Worm (Caenorhabditis elegans) whole organism, L2 larva: ENCODE measurements around the gene W01B6.4.

Experiments used
- ama-1 ChIP-seq: fragments of 150-350 bp; optimal IDR thresholded peaks from 2 replicates; lab custom pipeline; 2018; ENCODE audit warnings: inconsistent platforms
- ceh-16 ChIP-seq: fragments of 150-350 bp; optimal IDR thresholded peaks from 2 replicates; lab custom pipeline; 2014; ENCODE audit warnings: missing biosample characterization, missing genetic modification characterization
- ceh-82 ChIP-seq: fragments of 150-350 bp; optimal IDR thresholded peaks from 2 replicates; lab custom pipeline; 2014; ENCODE audit warnings: missing biosample characterization, missing genetic modification characterization
- dmd-4 ChIP-seq: sonication (generic microtip); optimal IDR thresholded peaks from 2 replicates; lab custom pipeline; 2017; ENCODE audit warnings: missing biosample characterization, missing genetic modification characterization
- elt-3 ChIP-seq: sonication (generic microtip); optimal IDR thresholded peaks from 2 replicates; lab custom pipeline; 2017; ENCODE audit warnings: missing biosample characterization, missing genetic modification characterization
- fos-1 ChIP-seq: fragments of 150-350 bp; optimal IDR thresholded peaks from 2 replicates; lab custom pipeline; 2014; ENCODE audit warnings: missing biosample characterization, missing genetic modification characterization
- lin-39 ChIP-seq: fragments of 150-350 bp; optimal IDR thresholded peaks from 2 replicates; lab custom pipeline; 2014; ENCODE audit warnings: missing biosample characterization, missing genetic modification reagents, missing genetic modification characterization
- mab-5 ChIP-seq: fragments of 150-350 bp; optimal IDR thresholded peaks from 2 replicates; lab custom pipeline; 2014; ENCODE audit warnings: missing biosample characterization, missing genetic modification characterization
- nhr-10 ChIP-seq: sonication (generic microtip); optimal IDR thresholded peaks from 2 replicates; lab custom pipeline; 2017; ENCODE audit warnings: missing biosample characterization, missing genetic modification characterization
- nhr-11 ChIP-seq: fragments of 150-350 bp; optimal IDR thresholded peaks from 2 replicates; lab custom pipeline; 2014; ENCODE audit warnings: missing biosample characterization, missing genetic modification characterization
- skn-1 ChIP-seq: sonication (generic microtip); optimal IDR thresholded peaks from 2 replicates; lab custom pipeline; 2017; ENCODE audit warnings: missing biosample characterization, missing genetic modification characterization
- unc-62 ChIP-seq: fragments of 150-350 bp; optimal IDR thresholded peaks from 2 replicates; lab custom pipeline; 2014; ENCODE audit warnings: missing biosample characterization, missing genetic modification reagents, missing genetic modification characterization
- ztf-11 ChIP-seq: sonication (generic microtip); optimal IDR thresholded peaks from 2 replicates; lab custom pipeline; 2017; ENCODE audit warnings: missing biosample characterization, missing genetic modification characterization

DNA sequence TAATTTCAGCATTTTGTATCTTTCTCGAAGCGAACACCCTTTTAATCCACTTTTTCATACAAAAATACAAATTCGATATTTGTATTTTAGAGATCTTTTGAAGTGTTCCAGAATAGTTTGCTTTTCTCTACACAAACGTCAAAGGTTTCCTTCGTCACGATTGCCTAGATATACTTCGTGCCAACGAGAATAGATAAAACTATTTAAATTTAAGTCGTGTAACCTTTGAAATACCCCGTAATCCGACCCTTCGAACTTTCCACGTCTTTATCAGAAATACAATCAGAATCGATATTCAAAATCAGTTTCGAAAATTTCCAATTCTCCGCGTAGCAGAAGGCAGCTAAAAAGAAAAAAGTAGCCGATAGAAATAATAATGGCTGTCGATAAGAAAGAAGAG, 15.1 kb downstream of the W01B6.4 start, which contains the start of gene ttbk-5:
- TF ChIP-seq dmd-4 (tag; lab: Kevin White, UChicago) (no peak), nhr-10 (tag; lab: Kevin White, UChicago) (no peak), skn-1 (tag; lab: Kevin White, UChicago) (no peak), elt-3 (tag; lab: Kevin White, UChicago) (no peak), mab-5 (tag; lab: Kevin White, UChicago) (no peak), ceh-82 (tag; lab: Kevin White, UChicago) (no peak), unc-62 (GFP tag; lab: Kevin White, UChicago) (no peak), ztf-11 (tag; lab: Kevin White, UChicago) (no peak), fos-1 (tag; lab: Kevin White, UChicago) (no peak), nhr-11 (tag; lab: Kevin White, UChicago) (no peak), ama-1 (lab: Kevin White, UChicago) (no peak), lin-39 (tag; lab: Kevin White, UChicago) (no peak), ceh-16 (tag; lab: Kevin White, UChicago) (no peak)
